Worm (Caenorhabditis elegans): ENCODE data around the gene sdpn-1.

DNA sequence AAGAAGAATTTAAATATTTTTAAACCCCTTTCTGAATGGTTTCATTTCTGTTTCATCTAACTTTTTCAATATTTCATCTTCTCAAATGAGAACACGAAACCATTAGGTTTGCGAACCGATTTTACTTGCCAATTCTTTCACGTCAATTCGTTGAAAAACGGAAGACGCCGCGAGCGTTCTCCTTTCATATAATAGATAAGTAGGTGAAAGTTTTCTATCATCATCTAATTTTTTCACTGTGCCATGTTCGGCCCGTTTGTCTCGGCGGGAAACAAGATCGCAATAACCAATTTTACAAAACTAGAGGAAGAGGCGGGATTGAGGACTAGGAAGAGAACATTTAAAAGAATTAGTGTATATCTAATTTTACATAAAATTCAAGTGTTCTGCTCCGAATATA is 47.1 kb upstream of the sdpn-1 start, which contains the start of gene C18A11.4:
- TF ChIP-seq ama-1 (optimal IDR thresholded peaks at IDR 0.05) (no peak), tra-4 (tag; optimal IDR thresholded peaks at IDR 0.05) (no peak), flt-1 (GFP tag; IDR thresholded peaks at IDR 0.05) (no peak), tbx-11 (GFP tag; IDR thresholded peaks at IDR 0.05) (no peak), hmg-4 (GFP tag; optimal IDR thresholded peaks at IDR 0.05) (no peak), hmbx-1 (tag; optimal IDR thresholded peaks at IDR 0.05) (no peak), sea-1 (GFP tag; conservative IDR thresholded peaks at IDR 0.05) (no peak), ceh-36 (tag; optimal IDR thresholded peaks at IDR 0.05) (no peak), aly-1 (tag; optimal IDR thresholded peaks at IDR 0.05) (no peak)
